Worm (Caenorhabditis elegans): ENCODE data around the gene F41B4.2.

DNA sequence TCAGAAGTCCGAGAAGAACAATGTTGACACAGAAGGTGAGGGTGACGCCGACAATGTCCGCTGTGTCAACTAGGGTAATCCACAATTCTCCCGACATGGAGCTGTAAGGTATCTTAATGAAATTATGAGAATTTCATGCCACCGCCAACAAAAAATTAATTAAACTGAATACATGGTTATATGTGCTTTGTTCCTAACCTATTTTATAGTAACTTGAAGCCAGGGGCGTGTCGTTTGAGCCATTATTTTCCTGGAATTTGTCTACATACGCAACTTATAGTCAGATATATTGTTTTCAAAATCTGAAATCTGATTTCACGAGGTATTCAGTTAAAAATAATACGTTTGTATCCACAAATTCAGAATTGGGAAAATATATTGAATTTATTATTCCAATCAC lies 30.8 kb upstream of the F41B4.2 start, which contains the start of gene odr-10:
- no peak for TF ChIP-seq zag-1 (tag; optimal IDR thresholded peaks at IDR 0.05)
- no peak for TF ChIP-seq dpl-1 (GFP tag; optimal IDR thresholded peaks at IDR 0.05)
- no peak for TF ChIP-seq lin-15B (tag; optimal IDR thresholded peaks at IDR 0.05)
- no peak for TF ChIP-seq nhr-237 (tag; optimal IDR thresholded peaks at IDR 0.05)
- no peak for TF ChIP-seq ztf-11 (tag; optimal IDR thresholded peaks at IDR 0.05)
- no peak for TF ChIP-seq ceh-82 (tag; optimal IDR thresholded peaks at IDR 0.05)
- no peak for TF ChIP-seq ama-1 (optimal IDR thresholded peaks at IDR 0.05)
- TF ChIP-seq pqm-1 (tag; optimal IDR thresholded peaks at IDR 0.05), result no peak
- no peak for TF ChIP-seq lin-39 (tag; optimal IDR thresholded peaks at IDR 0.05)
- no peak for TF ChIP-seq nhr-28 (tag; optimal IDR thresholded peaks at IDR 0.05)
- no peak for TF ChIP-seq dsc-1 (tag; optimal IDR thresholded peaks at IDR 0.05)

All from whole organism, L1 larva.